Worm (Caenorhabditis elegans): Measurements from ENCODE around the gene F17H10.4.

The F17H10.4 gene

ce11 chrX:13144975-13145618 is 18.8 kb upstream of the F17H10.4 start (continued):
- TF ChIP-seq attf-3 (GFP tag; conservative IDR thresholded peaks at IDR 0.05), result no peak
- TF ChIP-seq F49E8.2 (tag; optimal IDR thresholded peaks at IDR 0.05; ENCODE audit: insufficient read depth), result no peak
- TF ChIP-seq T26A5.8 (tag; optimal IDR thresholded peaks at IDR 0.05), result no peak
- TF ChIP-seq dox-1 (GFP tag; IDR thresholded peaks at IDR 0.05), result peak; percentile 92
- TF ChIP-seq ztf-22 (GFP tag; optimal IDR thresholded peaks at IDR 0.05), result peak; percentile 50
- no peak for TF ChIP-seq bed-2 (GFP tag; IDR thresholded peaks at IDR 0.05)
- TF ChIP-seq rec-8 (tag; optimal IDR thresholded peaks at IDR 0.05), result no peak
- TF ChIP-seq ccch-3 (GFP tag; optimal IDR thresholded peaks at IDR 0.05), result no peak
- peak; percentile 94 for TF ChIP-seq nhr-80 (tag; optimal IDR thresholded peaks at IDR 0.05)
- no peak for TF ChIP-seq bed-1 (GFP tag; IDR thresholded peaks at IDR 0.05)
- TF ChIP-seq repo-1 (tag; optimal IDR thresholded peaks at IDR 0.05), result peak; percentile 61
- TF ChIP-seq B0261.1 (tag; optimal IDR thresholded peaks at IDR 0.05), result peak; percentile 27
- TF ChIP-seq ceh-58 (GFP tag; IDR thresholded peaks at IDR 0.05), result 0 out of 2 replicates have a peak, but pooled peaks have one; percentile 49
- peak; percentile 96 for TF ChIP-seq lir-1 (GFP tag; conservative IDR thresholded peaks at IDR 0.05)
- TF ChIP-seq sdz-38 (tag; optimal IDR thresholded peaks at IDR 0.05), result peak; percentile 32
- TF ChIP-seq snpc-3.4 (tag; optimal IDR thresholded peaks at IDR 0.05), result no peak
- TF ChIP-seq tbp1 (GFP tag; optimal IDR thresholded peaks at IDR 0.05), result peak; percentile 69
- TF ChIP-seq aptf-2 (GFP tag; conservative IDR thresholded peaks at IDR 0.05), result peak; percentile 43; the same call in 1 of the 2 replicates
- peak; percentile 75 for TF ChIP-seq Y53G8AR.9 (GFP tag; conservative IDR thresholded peaks at IDR 0.05)
- peak; percentile 71 for TF ChIP-seq F22D6.2 (tag; optimal IDR thresholded peaks at IDR 0.05)
- TF ChIP-seq F55B11.4 (tag; optimal IDR thresholded peaks at IDR 0.05; ENCODE audit: borderline replicate concordance, insufficient read depth), result no peak
- TF ChIP-seq ztf-3 (GFP tag; optimal IDR thresholded peaks at IDR 0.05), result peak; percentile 13
- peak; percentile 97 for TF ChIP-seq ama-1 (optimal IDR thresholded peaks at IDR 0.05)
- TF ChIP-seq ama-1 (GFP tag; optimal IDR thresholded peaks at IDR 0.05), result peak in 1 of 2 experiments; percentile 63
- peak; percentile 88 for TF ChIP-seq egrh-3 (GFP tag; IDR thresholded peaks at IDR 0.05)
- TF ChIP-seq madf-10 (tag; optimal IDR thresholded peaks at IDR 0.05), result peak; percentile 82
- 0 out of 2 replicates have a peak, but pooled peaks have one; percentile 60 for TF ChIP-seq cebp-1 (GFP tag; IDR thresholded peaks at IDR 0.05)
- peak; percentile 95 for TF ChIP-seq cebp-1 (tag; optimal IDR thresholded peaks at IDR 0.05)
- TF ChIP-seq sptf-2 (GFP tag; optimal IDR thresholded peaks at IDR 0.05), result no peak
- TF ChIP-seq nhr-27 (tag; optimal IDR thresholded peaks at IDR 0.05), result peak; percentile 77
- 0 out of 2 replicates have a peak, but pooled peaks have one; percentile 38 for TF ChIP-seq Y56A3A.18 (GFP tag; IDR thresholded peaks at IDR 0.05)
- TF ChIP-seq tbx-9 (tag; optimal IDR thresholded peaks at IDR 0.05; ENCODE audit: borderline replicate concordance), result no peak

- TF ChIP-seq nhr-90 (tag; optimal IDR thresholded peaks at IDR 0.05) (peak; percentile 13), mcd-1 (GFP tag; IDR thresholded peaks at IDR 0.05) (peak; percentile 66), ekl-4 (GFP tag; IDR thresholded peaks at IDR 0.05) (peak; percentile 44), ama-1 (optimal IDR thresholded peaks at IDR 0.05) (peak; percentile 92), ama-1 (GFP tag; optimal IDR thresholded peaks at IDR 0.05) (no peak), sdz-38 (tag; optimal IDR thresholded peaks at IDR 0.05) (no peak), dox-1 (GFP tag; IDR thresholded peaks at IDR 0.05) (peak; percentile 83), F52B5.7 (tag; optimal IDR thresholded peaks at IDR 0.05) (no peak), ceh-100 (GFP tag; IDR thresholded peaks at IDR 0.05) (no peak), Y67H2A.10 (GFP tag; conservative IDR thresholded peaks at IDR 0.05) (no peak), lin-35 (GFP tag; optimal IDR thresholded peaks at IDR 0.05) (peak in 1 of 3 experiments; percentile 23), ccch-3 (GFP tag; optimal IDR thresholded peaks at IDR 0.05) (no peak), nhr-27 (tag; optimal IDR thresholded peaks at IDR 0.05) (no peak), pha-4 (tag; optimal IDR thresholded peaks at IDR 0.05) (peak; percentile 1), hlh-12 (tag; optimal IDR thresholded peaks at IDR 0.05) (no peak), snpc-1.1 (tag; optimal IDR thresholded peaks at IDR 0.05; ENCODE audit: insufficient read depth) (no peak), B0336.3 (GFP tag; IDR thresholded peaks at IDR 0.05) (peak; percentile 80; the same call in 1 of the 2 replicates), C06A6.2 (GFP tag; conservative IDR thresholded peaks at IDR 0.05) (no peak; the same call in 1 of the 2 replicates), madf-8 (GFP tag; conservative IDR thresholded peaks at IDR 0.05) (no peak)
Measured at ce11 chrX:13143762-13144732, 17.7 kb upstream of the F17H10.4 start.
